Worm (Caenorhabditis elegans) whole organism, late embryonic: Measurements from ENCODE around the gene T05A8.1.

Experiments used
- nfya-1 ChIP-seq: sonication (generic microtip); optimal IDR thresholded peaks from 2 replicates; lab custom pipeline; 2017; ENCODE audit warnings: missing genetic modification characterization, mild to moderate bottlenecking, missing compliant biosample characterization, antibody characterized with exemption, moderate library complexity
- pha-2 ChIP-seq: sonication (generic microtip); optimal IDR thresholded peaks from 2 replicates; lab custom pipeline; 2017; ENCODE audit warnings: mild to moderate bottlenecking, missing genetic modification characterization, missing compliant biosample characterization

- TF ChIP-seq pha-2 (tag; lab: Kevin White, UChicago) (no peak), nfya-1 (no peak)
These were observed 7.1 kb downstream of the T05A8.1 start, which contains the start of gene sri-60 for ce11 chrII:2702757-2703156.
